Worm (Caenorhabditis elegans) whole organism, L4 larva: ENCODE data around the gene cyp-25A6.

Source experiments
- F10B5.3 ChIP-seq: sonication (generic microtip); optimal IDR thresholded peaks from 2 replicates; lab custom pipeline; 2016; ENCODE audit warnings: mild to moderate bottlenecking, missing genetic modification characterization, missing compliant biosample characterization
- F37D6.2 ChIP-seq: sonication (generic microtip); optimal IDR thresholded peaks from 2 replicates; lab custom pipeline; 2016; ENCODE audit warnings: mild to moderate bottlenecking, missing genetic modification characterization, missing compliant biosample characterization
- F44E2.7 ChIP-seq: fragments of 200-800 bp; sonication (Bioruptor generic); IDR thresholded peaks from 2 replicates; pipeline ENCODE4 v2.1.2; 2022; ENCODE audit warnings: missing genetic modification characterization, missing compliant biosample characterization
- R02D3.7 ChIP-seq: fragments of 150-350 bp; sonication (generic microtip); optimal IDR thresholded peaks from 3 replicates; lab custom pipeline; 2014; ENCODE audit warnings: missing biosample characterization, missing genetic modification characterization
- Y105C5A.15 ChIP-seq: fragments of 200-800 bp; sonication (Bioruptor generic); IDR thresholded peaks from 2 replicates; pipeline ENCODE4 v1.3.6; 2022; ENCODE audit warnings: missing genetic modification characterization, missing compliant biosample characterization
- Y48G9A.11 ChIP-seq: fragments of 200-800 bp; sonication (Bioruptor generic); IDR thresholded peaks from 2 replicates; pipeline ENCODE4 v1.3.6; 2022; ENCODE audit warnings: missing genetic modification reagents, missing genetic modification characterization, missing compliant biosample characterization
- Y5F2A.4 ChIP-seq: fragments of 200-800 bp; sonication (Bioruptor generic); optimal IDR thresholded peaks from 2 replicates; lab custom pipeline; 2018; ENCODE audit warnings: mild to moderate bottlenecking, missing genetic modification characterization, missing compliant biosample characterization
- aha-1 ChIP-seq: fragments of 150-350 bp; peaks from one replicate; lab custom pipeline; 2014; ENCODE audit warnings: missing biosample characterization, missing genetic modification characterization
- aly-2 ChIP-seq: sonication (generic microtip); optimal IDR thresholded peaks from 2 replicates; lab custom pipeline; 2018; ENCODE audit warnings: missing biosample characterization, missing genetic modification characterization
- arid-1 ChIP-seq: fragments of 200-800 bp; sonication (Bioruptor generic); conservative IDR thresholded peaks from 2 replicates; pipeline ENCODE4 v1.3.6; 2022; ENCODE audit warnings: missing genetic modification reagents, missing genetic modification characterization, missing compliant biosample characterization
- ceh-32 ChIP-seq: sonication (generic microtip); optimal IDR thresholded peaks from 2 replicates; lab custom pipeline; 2016; ENCODE audit warnings: mild to moderate bottlenecking, missing genetic modification characterization, missing compliant biosample characterization; ENCODE audit not compliant: poor library complexity
- ceh-44 ChIP-seq: fragments of 200-800 bp; sonication (Bioruptor generic); IDR thresholded peaks from 2 replicates; pipeline ENCODE4 v1.3.6; 2022; ENCODE audit warnings: missing genetic modification reagents, missing genetic modification characterization, missing compliant biosample characterization
- ceh-62 ChIP-seq: sonication (generic microtip); optimal IDR thresholded peaks from 2 replicates; lab custom pipeline; 2017; ENCODE audit warnings: missing biosample characterization, missing genetic modification characterization
- ceh-82 ChIP-seq: sonication (generic microtip); optimal IDR thresholded peaks from 2 replicates; lab custom pipeline; 2017; ENCODE audit warnings: missing biosample characterization, missing genetic modification characterization
- cey-2 ChIP-seq: sonication (generic microtip); optimal IDR thresholded peaks from 3 replicates; lab custom pipeline; 2017; ENCODE audit warnings: missing genetic modification characterization, mild to moderate bottlenecking, missing compliant biosample characterization, antibody characterized with exemption, borderline replicate concordance; ENCODE audit not compliant: insufficient read depth
- ctbp-1 ChIP-seq: fragments of 200-800 bp; sonication (Bioruptor generic); IDR thresholded peaks from 2 replicates; pipeline ENCODE4 v1.3.6; 2022; ENCODE audit warnings: missing genetic modification reagents, missing genetic modification characterization, missing compliant biosample characterization
- daf-12 ChIP-seq: fragments of 150-350 bp; optimal IDR thresholded peaks from 2 replicates; lab custom pipeline; 2014; ENCODE audit warnings: missing biosample characterization, missing genetic modification reagents, missing genetic modification characterization
- daf-16 ChIP-seq, 3 experiments: sonication (generic microtip); optimal IDR thresholded peaks; 2 replicates each; lab custom pipeline; 2016 to 2017; ENCODE audit warnings: missing genetic modification characterization in 3 of 3, missing genetic modification reagents in 3 of 3, mild to moderate bottlenecking in 2 of 3, missing compliant biosample characterization in 2 of 3, missing biosample characterization in 1 of 3, moderate library complexity in 1 of 3
- dpl-1 ChIP-seq: fragments of 150-350 bp; optimal IDR thresholded peaks from 2 replicates; lab custom pipeline; 2014; ENCODE audit warnings: missing biosample characterization, missing genetic modification reagents, missing genetic modification characterization
- duxl-1 ChIP-seq: sonication (generic microtip); optimal IDR thresholded peaks from 2 replicates; lab custom pipeline; 2016; ENCODE audit warnings: mild to moderate bottlenecking, missing genetic modification characterization, moderate library complexity, missing compliant biosample characterization; ENCODE audit not compliant: poor library complexity
- egl-27 ChIP-seq: sonication (generic microtip); optimal IDR thresholded peaks from 3 replicates; lab custom pipeline; 2017; ENCODE audit warnings: missing biosample characterization, missing genetic modification reagents, missing genetic modification characterization
- hif-1 ChIP-seq, 2 experiments: sonication (generic microtip); optimal IDR thresholded peaks; 2 replicates each; lab custom pipeline; 2016 to 2017; ENCODE audit warnings: missing compliant biosample characterization in 2 of 2, missing genetic modification characterization in 2 of 2, missing genetic modification reagents in 2 of 2, missing genotype in 2 of 2, mild to moderate bottlenecking in 1 of 2
- jun-1 ChIP-seq: fragments of 150-350 bp; optimal IDR thresholded peaks from 2 replicates; lab custom pipeline; 2014; ENCODE audit warnings: missing biosample characterization, missing genetic modification reagents, missing genetic modification characterization
- lin-1 ChIP-seq: fragments of 200-800 bp; sonication (Bioruptor generic); IDR thresholded peaks from 2 replicates; pipeline ENCODE4 v1.3.6; 2022; ENCODE audit warnings: missing genetic modification reagents, missing genetic modification characterization, missing compliant biosample characterization
- lir-3 ChIP-seq: sonication (generic microtip); optimal IDR thresholded peaks from 2 replicates; lab custom pipeline; 2016; ENCODE audit warnings: mild to moderate bottlenecking, missing genetic modification characterization, missing compliant biosample characterization
- lsy-2 ChIP-seq, 2 experiments: fragments of 150-350 bp in 1 of 2; sonication (generic microtip) in 1 of 2; optimal IDR thresholded peaks; 2 replicates each; lab custom pipeline; 2014 to 2017; ENCODE audit warnings: missing biosample characterization in 2 of 2, missing genetic modification characterization in 2 of 2
- mdl-1 ChIP-seq, 2 experiments: fragments of 150-350 bp in 1 of 2; sonication (generic microtip) in 1 of 2; optimal IDR thresholded peaks; 2 replicates each; lab custom pipeline; 2014 to 2017; ENCODE audit warnings: missing biosample characterization in 2 of 2, missing genetic modification characterization in 2 of 2
- mep-1 ChIP-seq: fragments of 150-350 bp; sonication (generic microtip); optimal IDR thresholded peaks from 3 replicates; lab custom pipeline; 2014; ENCODE audit warnings: missing biosample characterization, missing genetic modification characterization
- mes-2 ChIP-seq: sonication (generic microtip); optimal IDR thresholded peaks from 2 replicates; lab custom pipeline; 2016; ENCODE audit warnings: missing genotype, mild to moderate bottlenecking, missing genetic modification characterization, missing compliant biosample characterization; ENCODE audit not compliant: poor library complexity, severe bottlenecking
- mxl-2 ChIP-seq: fragments of 200-800 bp; sonication (Bioruptor generic); conservative IDR thresholded peaks from 2 replicates; pipeline ENCODE4 v1.3.6; 2022; ENCODE audit warnings: missing genetic modification reagents, missing genetic modification characterization, missing compliant biosample characterization
- mxl-3 ChIP-seq: fragments of 200-800 bp; sonication (Bioruptor generic); optimal IDR thresholded peaks from 2 replicates; lab custom pipeline; 2018; ENCODE audit warnings: mild to moderate bottlenecking, missing genetic modification characterization, missing compliant biosample characterization
- nhr-10 ChIP-seq: fragments of 150-350 bp; optimal IDR thresholded peaks from 2 replicates; lab custom pipeline; 2014; ENCODE audit warnings: missing biosample characterization, missing genetic modification characterization
- nhr-102 ChIP-seq: sonication (generic microtip); optimal IDR thresholded peaks from 2 replicates; lab custom pipeline; 2016; ENCODE audit warnings: mild to moderate bottlenecking, missing genetic modification characterization, moderate library complexity, missing compliant biosample characterization
- nhr-11 ChIP-seq: fragments of 150-350 bp; optimal IDR thresholded peaks from 2 replicates; lab custom pipeline; 2014; ENCODE audit warnings: missing biosample characterization, missing genetic modification characterization
- nhr-111 ChIP-seq: fragments of 200-800 bp; sonication (Bioruptor generic); optimal IDR thresholded peaks from 2 replicates; lab custom pipeline; 2018; ENCODE audit warnings: mild to moderate bottlenecking, missing genetic modification characterization, missing compliant biosample characterization
- nhr-25 ChIP-seq: sonication (generic microtip); optimal IDR thresholded peaks from 2 replicates; lab custom pipeline; 2017; ENCODE audit warnings: missing genetic modification characterization, mild to moderate bottlenecking, missing compliant biosample characterization, antibody characterized with exemption, moderate library complexity, borderline replicate concordance; ENCODE audit not compliant: insufficient read depth
- nhr-28 ChIP-seq: fragments of 150-350 bp; optimal IDR thresholded peaks from 2 replicates; lab custom pipeline; 2014; ENCODE audit warnings: missing biosample characterization, missing genetic modification characterization
- nhr-41 ChIP-seq: fragments of 200-800 bp; sonication (Bioruptor generic); IDR thresholded peaks from 2 replicates; pipeline ENCODE4 v1.3.6; 2022; ENCODE audit warnings: missing genetic modification reagents, missing genetic modification characterization, missing compliant biosample characterization
- nhr-76 ChIP-seq: fragments of 150-350 bp; optimal IDR thresholded peaks from 2 replicates; lab custom pipeline; 2014; ENCODE audit warnings: missing biosample characterization, missing genetic modification characterization
- saeg-2 ChIP-seq: fragments of 200-800 bp; sonication (Bioruptor generic); IDR thresholded peaks from 2 replicates; pipeline ENCODE4 v1.3.6; 2022; ENCODE audit warnings: missing genetic modification reagents, missing genetic modification characterization, missing compliant biosample characterization
- spr-3 ChIP-seq: fragments of 200-800 bp; sonication (Bioruptor generic); optimal IDR thresholded peaks from 2 replicates; lab custom pipeline; 2018; ENCODE audit warnings: mild to moderate bottlenecking, missing genetic modification characterization, missing compliant biosample characterization
- tra-1 ChIP-seq: fragments of 200-800 bp; sonication (Bioruptor generic); IDR thresholded peaks from 2 replicates; pipeline ENCODE4 v1.3.6; 2022; ENCODE audit warnings: missing genetic modification reagents, missing genetic modification characterization, missing compliant biosample characterization
- unc-39 ChIP-seq: sonication (generic microtip); optimal IDR thresholded peaks from 2 replicates; lab custom pipeline; 2017; ENCODE audit warnings: missing biosample characterization, missing genetic modification characterization
- vab-7 ChIP-seq: fragments of 200-800 bp; sonication (Bioruptor generic); IDR thresholded peaks from 2 replicates; pipeline ENCODE4 v1.3.6; 2022; ENCODE audit warnings: missing genetic modification reagents, missing genetic modification characterization, missing compliant biosample characterization
- zfp-2 ChIP-seq: sonication (generic microtip); optimal IDR thresholded peaks from 2 replicates; lab custom pipeline; 2016; ENCODE audit warnings: mild to moderate bottlenecking, missing genetic modification characterization, missing compliant biosample characterization
- zip-2 ChIP-seq: fragments of 150-350 bp; optimal IDR thresholded peaks from 2 replicates; lab custom pipeline; 2014; ENCODE audit warnings: missing biosample characterization, missing genetic modification characterization
- ztf-11 ChIP-seq: fragments of 150-350 bp; optimal IDR thresholded peaks from 2 replicates; lab custom pipeline; 2014; ENCODE audit warnings: missing biosample characterization, missing genetic modification characterization

Gene cyp-25A6

DNA sequence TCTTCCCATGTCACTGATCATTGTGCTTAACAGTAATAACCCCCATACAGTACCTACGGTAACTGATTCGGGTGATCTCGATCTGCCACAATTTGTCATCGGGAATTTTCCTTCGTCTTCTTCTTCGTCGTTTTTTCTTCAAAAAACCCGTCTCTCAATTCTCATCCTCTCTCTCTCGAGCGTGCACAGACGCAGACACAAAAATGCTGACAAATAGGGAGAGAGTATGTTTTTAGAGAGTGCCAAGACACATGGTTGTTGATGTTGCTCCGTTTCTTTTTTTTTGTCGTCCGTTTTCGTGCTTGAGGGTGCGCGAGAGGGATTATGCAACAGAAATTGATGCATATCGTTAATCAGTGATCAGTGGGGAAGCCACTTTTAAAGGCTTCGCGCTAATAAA lies 18.1 kb downstream of the cyp-25A6 start (continued):
- peak; percentile 18 for TF ChIP-seq duxl-1

DNA sequence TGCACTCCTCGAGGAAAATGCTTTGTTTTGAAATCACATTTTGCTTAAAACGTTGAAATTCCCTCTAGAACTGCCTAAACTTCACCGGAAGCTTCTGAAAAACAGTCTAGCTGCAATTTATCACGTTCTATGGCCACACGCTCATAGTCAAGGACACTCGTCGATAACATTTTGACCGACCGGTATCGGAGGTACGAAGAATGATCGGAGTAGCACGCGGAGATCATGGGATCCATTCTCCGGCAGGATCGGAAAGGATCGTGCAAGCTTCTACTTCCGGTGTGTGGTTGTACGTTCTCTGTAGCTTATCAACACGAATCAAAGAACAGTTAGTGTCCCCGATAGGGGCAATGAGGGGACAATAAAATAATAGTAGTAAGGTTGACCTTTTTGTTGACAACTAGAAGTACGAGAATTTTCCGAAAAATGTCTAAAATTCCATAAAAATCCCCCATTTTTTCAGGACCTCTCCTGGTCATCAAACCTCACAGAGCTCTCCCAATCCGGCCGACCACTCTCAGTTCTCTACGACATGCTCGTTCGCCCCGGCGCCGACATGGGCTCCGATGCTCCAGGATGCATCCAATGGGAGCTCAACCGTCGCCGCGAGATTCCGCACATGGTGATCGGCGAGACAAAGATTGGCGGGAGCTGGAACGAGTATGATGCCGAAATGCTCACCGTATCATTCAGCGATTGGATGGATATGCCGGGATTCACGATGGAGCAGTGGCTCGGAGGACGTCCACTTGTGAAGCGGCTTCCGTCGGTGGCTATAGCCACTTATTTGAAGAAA lies 19.0 kb downstream of the cyp-25A6 start:
- peak; percentile 55 to 71 for TF ChIP-seq hif-1 (tag; optimal IDR thresholded peaks at IDR 0.05; lab: Kevin White, UChicago)
- no peak for TF ChIP-seq nhr-111
- TF ChIP-seq zfp-2 (tag; lab: Kevin White, UChicago), result no peak
- TF ChIP-seq lin-1, result no peak
- TF ChIP-seq daf-16 (GFP tag; optimal IDR thresholded peaks at IDR 0.05; lab: Kevin White, UChicago), result no peak
- TF ChIP-seq daf-16 (tag; optimal IDR thresholded peaks at IDR 0.05; lab: Kevin White, UChicago), result peak; percentile 38
- no peak for TF ChIP-seq jun-1 (tag; lab: Kevin White, UChicago)
- TF ChIP-seq R02D3.7 (tag; lab: Kevin White, UChicago), result no peak
- peak; percentile 37 for TF ChIP-seq nhr-25
- no peak for TF ChIP-seq nhr-11 (tag; lab: Kevin White, UChicago)
- peak; percentile 28 for TF ChIP-seq mes-2 (tag; lab: Kevin White, UChicago)
- no peak for TF ChIP-seq lsy-2 (tag; optimal IDR thresholded peaks at IDR 0.05; lab: Kevin White, UChicago)
- TF ChIP-seq saeg-2, result no peak
- no peak for TF ChIP-seq lir-3 (tag; lab: Kevin White, UChicago)
- no peak for TF ChIP-seq Y105C5A.15 (GFP tag; lab: Robert Waterston, UW)
- no peak for TF ChIP-seq ctbp-1 (GFP tag; lab: Robert Waterston, UW)
- TF ChIP-seq vab-7 (GFP tag; lab: Robert Waterston, UW), result no peak
- no peak for TF ChIP-seq F10B5.3 (tag; lab: Kevin White, UChicago)
- TF ChIP-seq nhr-102, result no peak
- no peak for TF ChIP-seq nhr-76
- TF ChIP-seq unc-39, result no peak
- peak; percentile 98 for TF ChIP-seq aha-1 (tag; lab: Kevin White, UChicago)
- TF ChIP-seq F37D6.2 (tag; lab: Kevin White, UChicago), result no peak
- no peak for TF ChIP-seq nhr-10 (tag; lab: Kevin White, UChicago)
- TF ChIP-seq spr-3 (GFP tag; lab: Kevin White, UChicago), result no peak
- no peak for TF ChIP-seq arid-1 (GFP tag; lab: Robert Waterston, UW)
- no peak for TF ChIP-seq ceh-62 (tag; lab: Kevin White, UChicago)
- TF ChIP-seq mdl-1 (tag; optimal IDR thresholded peaks at IDR 0.05; lab: Kevin White, UChicago), result peak in 1 of 2 experiments; percentile 66
- TF ChIP-seq mep-1 (tag; lab: Kevin White, UChicago), result peak; percentile 29
- no peak for TF ChIP-seq ceh-44 (GFP tag; lab: Robert Waterston, UW)
- no peak for TF ChIP-seq ztf-11 (tag; lab: Kevin White, UChicago)
- TF ChIP-seq F44E2.7 (GFP tag; lab: Robert Waterston, UW), result 0 out of 2 replicates have a peak, but pooled peaks have one; percentile 4
- no peak for TF ChIP-seq aly-2 (tag; lab: Kevin White, UChicago)
- TF ChIP-seq ceh-82, result no peak
- TF ChIP-seq tra-1, result no peak
- TF ChIP-seq mxl-3 (GFP tag; lab: Kevin White, UChicago), result peak; percentile 22
- no peak for TF ChIP-seq nhr-41 (GFP tag; lab: Robert Waterston, UW)
- TF ChIP-seq ceh-32 (tag; lab: Kevin White, UChicago), result no peak
- TF ChIP-seq Y5F2A.4, result no peak
- no peak for TF ChIP-seq dpl-1 (GFP tag; lab: Kevin White, UChicago)
- no peak for TF ChIP-seq daf-12 (tag; lab: Kevin White, UChicago)
- no peak for TF ChIP-seq egl-27 (tag; lab: Kevin White, UChicago)
- TF ChIP-seq cey-2 (tag; lab: Kevin White, UChicago), result no peak
- no peak for TF ChIP-seq Y48G9A.11 (GFP tag; lab: Robert Waterston, UW)
- TF ChIP-seq duxl-1, result no peak
- TF ChIP-seq nhr-28 (tag; lab: Kevin White, UChicago), result peak; percentile 86
- no peak for TF ChIP-seq zip-2
- no peak for TF ChIP-seq mxl-2 (GFP tag; lab: Robert Waterston, UW)
